Worm (Caenorhabditis elegans): ENCODE results near the gene C02G6.3.

- TF ChIP-seq scrt-1 (GFP tag; IDR thresholded peaks at IDR 0.05) (no peak), ets-7 (tag; optimal IDR thresholded peaks at IDR 0.05) (no peak), hmbx-1 (tag; optimal IDR thresholded peaks at IDR 0.05) (no peak), tra-4 (tag; optimal IDR thresholded peaks at IDR 0.05) (no peak)
These were observed 43.6 kb upstream of the C02G6.3 start, which contains the start of gene col-140 for ce11 chrV:5836616-5836982.

Measured in whole organism, early embryonic.